Fruit fly (Drosophila melanogaster) whole organism, embryonic: Measurements from ENCODE around the gene Nt5b.

Experiments used
- Atf3 ChIP-seq: fragments of 200-800 bp; sonication (Bioruptor generic); optimal IDR thresholded peaks from 3 replicates; lab custom pipeline; 2016; ENCODE audit warnings: missing biosample characterization, missing genetic modification characterization
- Bdp1 ChIP-seq: fragments of 200-800 bp; sonication (Bioruptor generic); optimal IDR thresholded peaks from 3 replicates; lab custom pipeline; 2016; ENCODE audit warnings: missing biosample characterization, missing genetic modification characterization
- CG10543 ChIP-seq: fragments of 200-800 bp; sonication (Bioruptor generic); optimal IDR thresholded peaks from 3 replicates; lab custom pipeline; 2017; ENCODE audit warnings: missing biosample characterization, mild to moderate bottlenecking, missing genetic modification characterization, moderate library complexity
- CG10959 ChIP-seq: fragments of 200-800 bp; sonication (Bioruptor generic); IDR thresholded peaks from 2 replicates; pipeline ENCODE4 v1.3.6; 2022; ENCODE audit warnings: missing biosample characterization, missing genetic modification characterization
- CG11504 ChIP-seq: fragments of 200-800 bp; sonication (Bioruptor generic); optimal IDR thresholded peaks from 3 replicates; lab custom pipeline; 2019; ENCODE audit warnings: missing biosample characterization, mild to moderate bottlenecking, missing genetic modification characterization, moderate library complexity
- CG12659 ChIP-seq: fragments of 200-800 bp; sonication (Bioruptor generic); optimal IDR thresholded peaks from 3 replicates; lab custom pipeline; 2017; ENCODE audit warnings: mild to moderate bottlenecking, missing biosample characterization, missing genetic modification reagents, missing genetic modification characterization
- CG14710 ChIP-seq: fragments of 200-800 bp; sonication (Bioruptor generic); optimal IDR thresholded peaks from 3 replicates; lab custom pipeline; 2019; ENCODE audit warnings: missing biosample characterization, mild to moderate bottlenecking, missing genetic modification characterization, moderate library complexity
- CG17186 ChIP-seq: fragments of 200-800 bp; sonication (Bioruptor generic); optimal IDR thresholded peaks from 3 replicates; lab custom pipeline; 2017; ENCODE audit warnings: missing biosample characterization, missing genetic modification reagents, missing genetic modification characterization
- CG17328 ChIP-seq: fragments of 200-800 bp; sonication (Bioruptor generic); IDR thresholded peaks from 2 replicates; pipeline ENCODE4 v1.3.6; 2022; ENCODE audit warnings: missing biosample characterization, missing genetic modification characterization
- CG30020 ChIP-seq: fragments of 200-800 bp; optimal IDR thresholded peaks from 2 replicates; lab custom pipeline; 2019; ENCODE audit warnings: missing biosample characterization, mild to moderate bottlenecking, missing genetic modification characterization, moderate library complexity
- CG34376 ChIP-seq: fragments of 200-800 bp; sonication (Bioruptor generic); optimal IDR thresholded peaks from 2 replicates; lab custom pipeline; 2018; ENCODE audit warnings: missing biosample characterization, mild to moderate bottlenecking, missing genetic modification characterization
- CG3838 ChIP-seq: fragments of 200-800 bp; sonication (Bioruptor generic); optimal IDR thresholded peaks from 3 replicates; lab custom pipeline; 2016; ENCODE audit warnings: missing biosample characterization, missing genetic modification characterization
- CG3847 ChIP-seq: fragments of 200-800 bp; sonication (Bioruptor generic); IDR thresholded peaks from 2 replicates; pipeline ENCODE4 v1.3.6; 2022; ENCODE audit warnings: missing biosample characterization, missing genetic modification characterization
- CG4328 ChIP-seq: fragments of 200-800 bp; sonication (Bioruptor generic); optimal IDR thresholded peaks from 3 replicates; lab custom pipeline; 2017; ENCODE audit warnings: missing biosample characterization, missing genetic modification reagents, missing genetic modification characterization
- CG43689 ChIP-seq: fragments of 200-800 bp; sonication (Bioruptor generic); IDR thresholded peaks from 2 replicates; pipeline ENCODE4 v1.3.6; 2022; ENCODE audit warnings: missing biosample characterization, missing genetic modification characterization
- CG4617 ChIP-seq: fragments of 200-800 bp; sonication (Bioruptor generic); optimal IDR thresholded peaks from 3 replicates; lab custom pipeline; 2016; ENCODE audit warnings: missing biosample characterization, missing genetic modification characterization, borderline replicate concordance
- CG4820 ChIP-seq: fragments of 200-800 bp; sonication (Bioruptor generic); optimal IDR thresholded peaks from 3 replicates; lab custom pipeline; 2016; ENCODE audit warnings: missing biosample characterization, missing genetic modification characterization
- CG6854 ChIP-seq: fragments of 200-800 bp; sonication (Bioruptor generic); optimal IDR thresholded peaks from 3 replicates; lab custom pipeline; 2017; ENCODE audit warnings: missing biosample characterization, mild to moderate bottlenecking, missing genetic modification characterization
- CG8478 ChIP-seq: fragments of >200 bp; optimal IDR thresholded peaks from 2 replicates; lab custom pipeline; 2018
- CG9797 ChIP-seq: fragments of 200-800 bp; sonication (Bioruptor generic); optimal IDR thresholded peaks from 3 replicates; lab custom pipeline; 2018; ENCODE audit warnings: missing biosample characterization, mild to moderate bottlenecking, missing genetic modification characterization
- CG9932 ChIP-seq: fragments of 200-800 bp; sonication (Bioruptor generic); IDR thresholded peaks from 2 replicates; pipeline ENCODE4 v1.3.6; 2022; ENCODE audit warnings: missing biosample characterization, missing genetic modification characterization
- CoRest ChIP-seq: fragments of 200-800 bp; sonication (Bioruptor generic); optimal IDR thresholded peaks from 3 replicates; lab custom pipeline; 2018; ENCODE audit warnings: missing biosample characterization, mild to moderate bottlenecking, missing genetic modification characterization, moderate library complexity
- CrebB ChIP-seq: fragments of 200-800 bp; sonication (Bioruptor generic); optimal IDR thresholded peaks from 3 replicates; lab custom pipeline; 2018; ENCODE audit warnings: missing biosample characterization, mild to moderate bottlenecking, missing genetic modification characterization
- Gug ChIP-seq: fragments of 200-800 bp; sonication (Bioruptor generic); IDR thresholded peaks from 4 replicates; pipeline ENCODE4 v1.3.6; 2022; ENCODE audit warnings: missing biosample characterization, missing genetic modification characterization
- HLHmδ ChIP-seq: fragments of 200-800 bp; sonication (Bioruptor generic); optimal IDR thresholded peaks from 2 replicates; lab custom pipeline; 2018; ENCODE audit warnings: missing biosample characterization, mild to moderate bottlenecking, missing genetic modification characterization, moderate library complexity
- HmgD ChIP-seq: fragments of 200-800 bp; sonication (Bioruptor generic); optimal IDR thresholded peaks from 3 replicates; lab custom pipeline; 2016; ENCODE audit warnings: missing biosample characterization, missing genetic modification characterization
- HmgZ ChIP-seq: fragments of 200-800 bp; sonication (Bioruptor generic); optimal IDR thresholded peaks from 2 replicates; lab custom pipeline; 2018; ENCODE audit warnings: missing biosample characterization, mild to moderate bottlenecking, missing genetic modification characterization
- Lim3 ChIP-seq: fragments of 200-800 bp; sonication (Bioruptor generic); IDR thresholded peaks from 2 replicates; pipeline ENCODE4 v1.3.6; 2022; ENCODE audit warnings: missing biosample characterization, missing genetic modification characterization
- MBD-R2 ChIP-seq: fragments of 200-800 bp; sonication (Bioruptor generic); IDR thresholded peaks from 2 replicates; pipeline ENCODE4 v1.3.6; 2022; ENCODE audit warnings: missing biosample characterization, missing genetic modification characterization
- Med ChIP-seq: fragments of 200-800 bp; sonication (Bioruptor generic); peaks from one replicate; lab custom pipeline; 2016; ENCODE audit warnings: missing biosample characterization, missing genetic modification characterization, mild to moderate bottlenecking, inconsistent platforms, moderate library complexity
- Nf-YA ChIP-seq: fragments of 200-800 bp; sonication (Bioruptor generic); IDR thresholded peaks from 2 replicates; pipeline ENCODE4 v1.3.6; 2022; ENCODE audit warnings: missing biosample characterization, missing genetic modification characterization
- Nf-YC ChIP-seq: fragments of 200-800 bp; optimal IDR thresholded peaks from 3 replicates; lab custom pipeline; 2019; ENCODE audit warnings: missing biosample characterization, mild to moderate bottlenecking, missing genetic modification characterization, moderate library complexity
- Side ChIP-seq: fragments of 200-800 bp; sonication (Bioruptor generic); optimal IDR thresholded peaks from 2 replicates; lab custom pipeline; 2016; ENCODE audit warnings: missing biosample characterization, missing genetic modification characterization
- Sin3A ChIP-seq: fragments of >200 bp; optimal IDR thresholded peaks from 2 replicates; lab custom pipeline; 2018
- Ssrp ChIP-seq: fragments of 200-800 bp; sonication (Bioruptor generic); optimal IDR thresholded peaks from 2 replicates; lab custom pipeline; 2018; ENCODE audit warnings: missing biosample characterization, mild to moderate bottlenecking, missing genetic modification characterization, moderate library complexity
- Trl ChIP-seq, 3 experiments: fragments of >200 bp in 2 of 3; fragments of 200-800 bp in 1 of 3; sonication (Bioruptor generic) in 1 of 3; optimal IDR thresholded peaks; 2 replicates in 1 of 3; 3 replicates in 2 of 3; lab custom pipeline; 2016 to 2017; ENCODE audit warnings: missing biosample characterization in 1 of 3, missing genetic modification characterization in 1 of 3
- az2 ChIP-seq: fragments of 200-800 bp; sonication (Bioruptor generic); optimal IDR thresholded peaks from 3 replicates; lab custom pipeline; 2016; ENCODE audit warnings: missing biosample characterization, missing genetic modification characterization
- cg ChIP-seq: fragments of 200-800 bp; sonication (Bioruptor generic); optimal IDR thresholded peaks from 3 replicates; lab custom pipeline; 2019; ENCODE audit warnings: missing biosample characterization, mild to moderate bottlenecking, missing genetic modification characterization, moderate library complexity
- chinmo ChIP-seq: fragments of 200-800 bp; sonication (Bioruptor generic); IDR thresholded peaks from 4 replicates; pipeline ENCODE4 v1.3.6; 2022; ENCODE audit warnings: missing biosample characterization, missing genetic modification characterization; ENCODE audit not compliant: partially characterized antibody
- crol ChIP-seq: fragments of 200-800 bp; sonication (Bioruptor generic); IDR thresholded peaks from 2 replicates; pipeline ENCODE4 v1.3.6; 2022; ENCODE audit warnings: missing biosample characterization, missing genetic modification characterization
- danr ChIP-seq: fragments of 200-800 bp; sonication (Bioruptor generic); IDR thresholded peaks from 2 replicates; pipeline ENCODE4 v1.3.6; 2022; ENCODE audit warnings: missing biosample characterization, missing genetic modification characterization
- ftz-f1 ChIP-seq: fragments of 200-800 bp; sonication (Bioruptor generic); optimal IDR thresholded peaks from 2 replicates; lab custom pipeline; 2016; ENCODE audit warnings: missing biosample characterization, missing genetic modification characterization
- h ChIP-seq: fragments of >200 bp; optimal IDR thresholded peaks from 2 replicates; lab custom pipeline; 2017
- her ChIP-seq: fragments of 200-800 bp; sonication (Bioruptor generic); optimal IDR thresholded peaks from 2 replicates; lab custom pipeline; 2016; ENCODE audit warnings: missing biosample characterization, missing genetic modification characterization
- hkb ChIP-seq, 2 experiments: fragments of 200-800 bp in 1 of 2; fragments of >200 bp in 1 of 2; sonication (Bioruptor generic) in 1 of 2; IDR thresholded peaks in 1 of 2; optimal IDR thresholded peaks in 1 of 2; 2 replicates each; pipeline versions ENCODE4 v1.3.6 to Lab custom; 2017 to 2022; ENCODE audit warnings: missing biosample characterization in 1 of 2, missing genetic modification characterization in 1 of 2
- nmo ChIP-seq: fragments of 200-800 bp; sonication (Bioruptor generic); optimal IDR thresholded peaks from 2 replicates; lab custom pipeline; 2018; ENCODE audit warnings: missing biosample characterization, mild to moderate bottlenecking, missing genetic modification characterization, moderate library complexity
- nom ChIP-seq: fragments of 200-800 bp; sonication (Bioruptor generic); optimal IDR thresholded peaks from 2 replicates; lab custom pipeline; 2017; ENCODE audit warnings: missing biosample characterization, missing genetic modification characterization, mild to moderate bottlenecking, moderate library complexity, missing genetic modification reagents
- prd ChIP-seq, 3 experiments: fragments of >200 bp in 2 of 3; fragments of 200-800 bp in 1 of 3; sonication (Bioruptor generic) in 1 of 3; optimal IDR thresholded peaks in 2 of 3; IDR thresholded peaks in 1 of 3; 2 replicates in 2 of 3; 3 replicates in 1 of 3; pipeline versions ENCODE4 v1.3.6 to Lab custom; 2017 to 2022; ENCODE audit warnings: missing biosample characterization in 1 of 3, missing genetic modification characterization in 1 of 3
- pzg ChIP-seq: fragments of 200-800 bp; sonication (Bioruptor generic); optimal IDR thresholded peaks from 3 replicates; lab custom pipeline; 2018; ENCODE audit warnings: missing biosample characterization, mild to moderate bottlenecking, missing genetic modification characterization, moderate library complexity
- sens ChIP-seq: fragments of 200-800 bp; sonication (Bioruptor generic); peaks from one replicate; lab custom pipeline; 2016; ENCODE audit warnings: missing biosample characterization, missing genetic modification characterization
- sob ChIP-seq: fragments of 200-800 bp; sonication (Bioruptor generic); IDR thresholded peaks from 2 replicates; pipeline ENCODE4 v1.3.6; 2022; ENCODE audit warnings: missing biosample characterization, missing genetic modification characterization
- zf30C ChIP-seq: fragments of 200-800 bp; sonication (Bioruptor generic); optimal IDR thresholded peaks from 3 replicates; lab custom pipeline; 2018; ENCODE audit warnings: missing biosample characterization, mild to moderate bottlenecking, missing genetic modification characterization

The Nt5b gene

DNA sequence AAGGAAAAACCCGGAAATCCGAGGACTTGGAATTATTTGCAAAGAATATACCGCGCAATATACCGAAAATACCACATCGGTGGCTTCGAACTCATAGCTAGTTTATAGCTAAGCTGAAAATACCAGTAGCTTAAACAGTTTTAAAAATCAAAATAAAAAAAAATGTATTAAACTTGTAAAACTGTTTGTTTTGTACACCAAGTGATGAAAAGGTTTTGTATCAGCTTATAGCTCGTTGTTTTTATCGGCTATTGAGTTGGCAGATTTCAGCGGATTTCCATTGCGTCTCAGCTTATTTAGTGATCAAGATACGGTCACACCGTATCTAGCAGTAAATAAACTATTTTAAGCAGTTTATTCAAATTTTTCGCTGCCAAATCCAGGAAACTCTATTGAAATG is 30.2 kb downstream of the Nt5b start, which contains the start of the genes por and CG6179 (continued):
- TF ChIP-seq HmgD (GFP tag; lab: Kevin White, UChicago), result no peak
- TF ChIP-seq HLHmδ (GFP tag; lab: Kevin White, UChicago), result no peak
- no peak for TF ChIP-seq Lim3 (GFP tag; lab: Robert Waterston, UW)
- peak; percentile 28 for TF ChIP-seq nmo (GFP tag; lab: Kevin White, UChicago)
- TF ChIP-seq CG12659, result peak; percentile 20
- TF ChIP-seq Ssrp (tag; lab: Kevin White, UChicago), result no peak
- TF ChIP-seq CG30020 (tag; lab: Kevin White, UChicago), result peak; percentile 7
- no peak for TF ChIP-seq prd (optimal IDR thresholded peaks at IDR 0.05; lab: Kevin White, UChicago)
- no peak for TF ChIP-seq prd (GFP tag; IDR thresholded peaks at IDR 0.05; lab: Robert Waterston, UW)
- no peak for TF ChIP-seq CG17328
- TF ChIP-seq zf30C, result no peak
- no peak for TF ChIP-seq h (lab: Kevin White, UChicago)
- TF ChIP-seq Sin3A (lab: Kevin White, UChicago), result peak; percentile 48
- no peak for TF ChIP-seq Side (GFP tag; lab: Kevin White, UChicago)
- no peak for TF ChIP-seq CG43689 (GFP tag; lab: Robert Waterston, UW)
- no peak for TF ChIP-seq ftz-f1 (GFP tag; lab: Kevin White, UChicago)
- peak; percentile 33 for TF ChIP-seq CG14710
- no peak for TF ChIP-seq her
- no peak for TF ChIP-seq danr
- no peak for TF ChIP-seq CG11504 (tag; lab: Kevin White, UChicago)
- TF ChIP-seq cg (GFP tag; lab: Kevin White, UChicago), result no peak
- no peak for TF ChIP-seq CG4328 (GFP tag; lab: Kevin White, UChicago)
- peak; percentile 24 for TF ChIP-seq CoRest
- TF ChIP-seq Atf3 (GFP tag; lab: Kevin White, UChicago), result no peak
- TF ChIP-seq CG10543, result no peak
- peak; percentile 22 for TF ChIP-seq CG4617
- TF ChIP-seq nom (GFP tag; lab: Kevin White, UChicago), result no peak
- peak; percentile 60 for TF ChIP-seq MBD-R2
- TF ChIP-seq CG9797 (GFP tag; lab: Kevin White, UChicago), result peak; percentile 52
- TF ChIP-seq CG4820 (GFP tag; lab: Kevin White, UChicago), result no peak
- peak; percentile 27 for TF ChIP-seq pzg (GFP tag; lab: Kevin White, UChicago)
- no peak for TF ChIP-seq az2
- TF ChIP-seq CG9932, result no peak

DNA sequence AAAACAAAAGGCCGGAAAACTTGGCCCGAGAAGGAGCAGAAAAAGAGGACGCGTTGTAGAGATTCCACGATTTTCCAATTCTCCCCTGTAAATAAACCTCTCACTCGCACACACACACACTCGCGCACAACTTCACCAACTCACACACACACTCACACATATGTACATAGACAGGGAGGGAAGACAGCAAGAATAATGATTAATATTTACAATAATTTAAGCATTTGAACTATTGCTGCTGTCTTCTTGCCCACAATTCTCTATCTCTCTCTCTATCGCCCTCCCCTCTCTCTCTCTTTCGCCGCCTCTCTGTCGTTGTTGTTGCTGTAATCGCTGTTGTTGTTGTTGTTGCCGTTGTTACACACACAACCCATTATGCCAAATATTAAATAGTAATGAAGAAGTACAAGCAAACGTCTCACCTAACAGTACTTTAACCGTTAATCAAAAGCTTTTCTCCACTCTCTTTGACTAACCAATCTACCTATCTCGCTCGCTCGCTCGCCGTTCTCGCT is 35.5 kb downstream of the Nt5b start:
- TF ChIP-seq chinmo (GFP tag; lab: Robert Waterston, UW) (0 out of 4 replicates have a peak, but pooled peaks have one; percentile 30), Trl (optimal IDR thresholded peaks at IDR 0.05; lab: Kevin White, UChicago) (peak in 1 of 2 experiments; percentile 56), Trl (GFP tag; optimal IDR thresholded peaks at IDR 0.05; lab: Kevin White, UChicago) (no peak), Bdp1 (no peak), CG34376 (GFP tag; lab: Kevin White, UChicago) (peak; percentile 43), sens (GFP tag; lab: Kevin White, UChicago) (peak; percentile 35), Med (GFP tag; lab: Kevin White, UChicago) (peak; percentile 48), HmgZ (peak; percentile 9), cg (GFP tag; lab: Kevin White, UChicago) (peak; percentile 75), Nf-YC (peak; percentile 5), CG6854 (GFP tag; lab: Kevin White, UChicago) (no peak), CG10959 (GFP tag; lab: Robert Waterston, UW) (no peak), hkb (optimal IDR thresholded peaks at IDR 0.05; lab: Kevin White, UChicago) (no peak), hkb (GFP tag; IDR thresholded peaks at IDR 0.05; lab: Robert Waterston, UW) (no peak), Gug (no peak), CrebB (tag; lab: Kevin White, UChicago) (peak; percentile 1), CG3847 (no peak), sob (GFP tag; lab: Robert Waterston, UW) (0 out of 2 replicates have a peak, but pooled peaks have one; percentile 15), CG8478 (lab: Kevin White, UChicago) (peak; percentile 78), CG3838 (GFP tag; lab: Kevin White, UChicago) (no peak), CG17186 (GFP tag; lab: Kevin White, UChicago) (no peak), crol (GFP tag; lab: Robert Waterston, UW) (peak; percentile 73), Nf-YA (no peak), danr (no peak)
